1 fruit fly cellular context compared by ENCODE assay signal in genomic region chr3L:704661-705543, dm6.
TF ChIP-seq lines count a peak whose summit lies in the region.

No protein-coding gene starts in this region.

TF ChIP-seq in whole organism, embryonic, 481 proteins besides CTCF, POLR2A, EP300 and RAD21 (continued from another document):
- TF ChIP-seq Fer2 (tag; optimal IDR thresholded peaks at IDR 0.05; lab: Kevin White, UChicago): no peak
- no peak for TF ChIP-seq CG6813 (GFP tag; optimal IDR thresholded peaks at IDR 0.05; lab: Kevin White, UChicago)
- no peak for TF ChIP-seq br (optimal IDR thresholded peaks at IDR 0.05; lab: Kevin White, UChicago)
- TF ChIP-seq CoRest (tag; optimal IDR thresholded peaks at IDR 0.05; lab: Kevin White, UChicago): no peak
- no peak for TF ChIP-seq gro (GFP tag; optimal IDR thresholded peaks at IDR 0.05; lab: Kevin White, UChicago)
- no peak for TF ChIP-seq ab (GFP tag; optimal IDR thresholded peaks at IDR 0.05; lab: Kevin White, UChicago)
- TF ChIP-seq CG4360 (GFP tag; IDR thresholded peaks at IDR 0.05; lab: Robert Waterston, UW): no peak
- TF ChIP-seq Poxn (GFP tag; IDR thresholded peaks at IDR 0.05; lab: Robert Waterston, UW): no peak
- no peak for TF ChIP-seq insv (GFP tag; optimal IDR thresholded peaks at IDR 0.05; lab: Kevin White, UChicago)
- no peak for TF ChIP-seq CG8765 (GFP tag; IDR thresholded peaks at IDR 0.05; lab: Robert Waterston, UW)
- TF ChIP-seq Bgb (GFP tag; IDR thresholded peaks at IDR 0.05; lab: Robert Waterston, UW; ENCODE audit: partially characterized antibody): no peak
- TF ChIP-seq fd3F (GFP tag; optimal IDR thresholded peaks at IDR 0.05; lab: Kevin White, UChicago): no peak
- no peak for TF ChIP-seq Usf (GFP tag; optimal IDR thresholded peaks at IDR 0.05; lab: Kevin White, UChicago)
